Fruit fly (Drosophila melanogaster): Measurements from ENCODE around the gene Pdp1.

DNA sequence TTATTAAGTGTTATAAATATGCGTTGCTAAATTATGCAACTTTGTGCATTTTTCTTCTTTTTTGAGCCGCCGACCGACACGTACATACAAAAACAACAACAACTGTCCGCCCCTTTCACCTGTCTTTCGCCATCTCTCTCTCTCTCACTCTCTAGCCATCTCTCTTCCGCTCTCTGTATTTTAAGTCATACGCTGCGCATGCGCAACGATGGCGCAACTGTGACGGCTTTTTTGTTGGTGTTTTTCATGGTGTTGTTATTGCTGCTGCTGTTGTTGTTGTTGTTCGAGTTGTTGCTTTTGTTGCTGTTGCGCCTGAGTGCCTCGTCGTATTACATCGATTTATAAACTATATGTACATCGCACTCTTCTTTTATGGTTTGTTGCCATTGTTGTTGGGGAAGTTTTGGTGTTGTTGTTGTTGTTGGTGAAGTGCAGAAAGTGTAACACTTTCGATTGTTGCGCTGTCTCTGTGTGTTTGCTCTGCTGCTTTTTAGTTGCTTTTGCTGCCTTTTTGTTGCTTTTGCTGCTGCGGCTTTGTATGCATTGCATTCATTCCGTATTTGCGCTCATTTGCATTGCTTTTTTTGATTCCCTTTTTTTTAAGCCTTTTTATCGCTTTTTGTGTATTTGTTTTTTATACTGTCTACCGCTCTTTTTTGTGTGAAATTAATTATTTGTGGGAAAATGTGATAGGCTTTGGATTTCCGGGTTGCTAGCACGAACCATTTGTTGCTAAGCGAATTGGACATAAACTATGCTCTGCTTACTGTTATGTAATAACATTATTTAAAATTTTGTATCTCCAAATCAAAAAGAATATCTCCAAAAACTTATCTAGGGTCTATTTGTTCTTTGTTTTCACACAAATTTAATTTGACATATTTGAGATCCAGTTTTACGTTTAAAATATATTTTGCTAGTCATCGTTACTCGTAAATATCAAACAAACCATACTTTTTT is 45.3 kb downstream of the Pdp1 start:
- no peak for TF ChIP-seq Jra (GFP tag; optimal IDR thresholded peaks at IDR 0.05)
- no peak for TF ChIP-seq usp (GFP tag; optimal IDR thresholded peaks at IDR 0.05)
- no peak for TF ChIP-seq sv (GFP tag; optimal IDR thresholded peaks at IDR 0.05)
- TF ChIP-seq dsf (GFP tag; optimal IDR thresholded peaks at IDR 0.05; ENCODE audit: borderline replicate concordance) = no peak
- no peak for TF ChIP-seq Hnf4 (GFP tag; optimal IDR thresholded peaks at IDR 0.05)
- TF ChIP-seq pan (optimal IDR thresholded peaks at IDR 0.05) = no peak

Measured in whole organism, wandering third instar larva.